Fruit fly (Drosophila melanogaster): Measurements from ENCODE around the gene CG44006.
A peak's percentile ranks its signal among the peaks of the same experiment; 100 is the strongest.

The CG44006 gene

dm6 chr3L:18074988-18075387 is 5.0 kb upstream of the CG44006 start:
- TF ChIP-seq EcR (GFP tag; optimal IDR thresholded peaks at IDR 0.05) (peak in 1 of 2 experiments; percentile 59), usp (GFP tag; optimal IDR thresholded peaks at IDR 0.05) (no peak)

dm6 chr3L:18073559-18074134 is 3.7 kb upstream of the CG44006 start, which contains the start of gene CG44004:
Gene CG44004 (minus strand): TSS chr3L:18073863.
- TF ChIP-seq Dll (optimal IDR thresholded peaks at IDR 0.05) = no peak
- TF ChIP-seq EcR (GFP tag; optimal IDR thresholded peaks at IDR 0.05) = no peak
- no peak for TF ChIP-seq usp (GFP tag; optimal IDR thresholded peaks at IDR 0.05)
- no peak for TF ChIP-seq psq (optimal IDR thresholded peaks at IDR 0.05)
- no peak for TF ChIP-seq CG8478 (optimal IDR thresholded peaks at IDR 0.05)
- TF ChIP-seq pan (optimal IDR thresholded peaks at IDR 0.05) = no peak

- no peak for TF ChIP-seq pan (optimal IDR thresholded peaks at IDR 0.05)
Measured at dm6 chr3L:18072023-18072422, 2.1 kb upstream of the CG44006 start, which contains the start of gene CG44005. Gene CG44005 (minus strand): TSS chr3L:18072123.

dm6 chr3L:18064632-18065482 is 5.1 kb downstream of the CG44006 start, which contains the start of gene Eip75B:
Gene Eip75B (minus strand): TSS chr3L:18064696.
- no peak for TF ChIP-seq psq (optimal IDR thresholded peaks at IDR 0.05)
- peak in 1 of 2 experiments; percentile 89 for TF ChIP-seq EcR (GFP tag; optimal IDR thresholded peaks at IDR 0.05)
- TF ChIP-seq CG8478 (optimal IDR thresholded peaks at IDR 0.05) = no peak

dm6 chr3L:18062959-18063510 is 6.9 kb downstream of the CG44006 start:
- TF ChIP-seq pan (optimal IDR thresholded peaks at IDR 0.05) (no peak), EcR (GFP tag; optimal IDR thresholded peaks at IDR 0.05) (peak in 1 of 2 experiments; percentile 63)

dm6 chr3L:18061713-18062365 is 8.1 kb downstream of the CG44006 start:
- TF ChIP-seq usp (GFP tag; optimal IDR thresholded peaks at IDR 0.05) (no peak), Dll (optimal IDR thresholded peaks at IDR 0.05) (peak; percentile 54), EcR (GFP tag; optimal IDR thresholded peaks at IDR 0.05) (no peak), pan (optimal IDR thresholded peaks at IDR 0.05) (no peak)

dm6 chr3L:18061240-18061639 is 8.7 kb downstream of the CG44006 start:
- TF ChIP-seq usp (GFP tag; optimal IDR thresholded peaks at IDR 0.05) (no peak), pan (optimal IDR thresholded peaks at IDR 0.05) (no peak), EcR (GFP tag; optimal IDR thresholded peaks at IDR 0.05) (no peak), Dll (optimal IDR thresholded peaks at IDR 0.05) (no peak), psq (optimal IDR thresholded peaks at IDR 0.05) (no peak), CG8478 (optimal IDR thresholded peaks at IDR 0.05) (no peak)

- TF ChIP-seq usp (GFP tag; optimal IDR thresholded peaks at IDR 0.05) (no peak), EcR (GFP tag; optimal IDR thresholded peaks at IDR 0.05) (no peak), CG8478 (optimal IDR thresholded peaks at IDR 0.05) (no peak), pan (optimal IDR thresholded peaks at IDR 0.05) (no peak), Dll (optimal IDR thresholded peaks at IDR 0.05) (no peak), psq (optimal IDR thresholded peaks at IDR 0.05) (no peak)
Measured at dm6 chr3L:18057752-18058518, 12.0 kb downstream of the CG44006 start.

- TF ChIP-seq usp (GFP tag; optimal IDR thresholded peaks at IDR 0.05) (no peak), psq (optimal IDR thresholded peaks at IDR 0.05) (no peak), CG8478 (optimal IDR thresholded peaks at IDR 0.05) (no peak), Dll (optimal IDR thresholded peaks at IDR 0.05) (no peak), pan (optimal IDR thresholded peaks at IDR 0.05) (no peak), EcR (GFP tag; optimal IDR thresholded peaks at IDR 0.05) (no peak)
Measured at dm6 chr3L:18057033-18057432, 12.9 kb downstream of the CG44006 start.

dm6 chr3L:18046590-18047158 is 23.3 kb downstream of the CG44006 start:
- TF ChIP-seq Dll (optimal IDR thresholded peaks at IDR 0.05) = no peak
- TF ChIP-seq usp (GFP tag; optimal IDR thresholded peaks at IDR 0.05) = no peak
- TF ChIP-seq psq (optimal IDR thresholded peaks at IDR 0.05) = no peak
- no peak for TF ChIP-seq CG8478 (optimal IDR thresholded peaks at IDR 0.05)
- no peak for TF ChIP-seq pan (optimal IDR thresholded peaks at IDR 0.05)
- no peak for TF ChIP-seq EcR (GFP tag; optimal IDR thresholded peaks at IDR 0.05)

dm6 chr3L:18044333-18045043 is 25.5 kb downstream of the CG44006 start:
- TF ChIP-seq Dll (optimal IDR thresholded peaks at IDR 0.05) = no peak
- no peak for TF ChIP-seq CG8478 (optimal IDR thresholded peaks at IDR 0.05)
- no peak for TF ChIP-seq usp (GFP tag; optimal IDR thresholded peaks at IDR 0.05)
- no peak for TF ChIP-seq EcR (GFP tag; optimal IDR thresholded peaks at IDR 0.05)
- TF ChIP-seq psq (optimal IDR thresholded peaks at IDR 0.05) = no peak
- no peak for TF ChIP-seq pan (optimal IDR thresholded peaks at IDR 0.05)

Measured in whole organism.